Fruit fly (Drosophila melanogaster) whole organism, prepupa: ENCODE results near the gene CG2841.
A peak's percentile ranks its signal among the peaks of the same experiment; 100 is the strongest.

Experiments
- CG10631 ChIP-seq: fragments of 200-800 bp; sonication (Bioruptor generic); optimal IDR thresholded peaks from 2 replicates; lab custom pipeline; 2016; ENCODE audit warnings: missing biosample characterization, missing genetic modification characterization
- CG10669 ChIP-seq: fragments of 200-800 bp; sonication (Bioruptor generic); optimal IDR thresholded peaks from 3 replicates; lab custom pipeline; 2018; ENCODE audit warnings: missing biosample characterization, mild to moderate bottlenecking, missing genetic modification characterization, moderate library complexity
- CG11294 ChIP-seq: fragments of 200-800 bp; sonication (Bioruptor generic); IDR thresholded peaks from 2 replicates; pipeline ENCODE4 v1.3.6; 2022; ENCODE audit warnings: missing biosample characterization, missing genetic modification characterization
- CG11902 ChIP-seq: fragments of 200-800 bp; sonication (Bioruptor generic); optimal IDR thresholded peaks from 3 replicates; lab custom pipeline; 2016; ENCODE audit warnings: missing biosample characterization, missing genetic modification characterization
- CG15336 ChIP-seq: fragments of 200-800 bp; sonication (Bioruptor generic); IDR thresholded peaks from 2 replicates; pipeline ENCODE4 v1.3.6; 2022; ENCODE audit warnings: missing biosample characterization, missing genetic modification characterization
- CG1621 ChIP-seq: fragments of 200-800 bp; sonication (Bioruptor generic); optimal IDR thresholded peaks from 3 replicates; lab custom pipeline; 2018; ENCODE audit warnings: missing biosample characterization, mild to moderate bottlenecking, missing genetic modification characterization
- CG16779 ChIP-seq: fragments of 200-800 bp; sonication (Bioruptor generic); optimal IDR thresholded peaks from 3 replicates; lab custom pipeline; 2017; ENCODE audit warnings: missing biosample characterization, mild to moderate bottlenecking, missing genetic modification characterization
- CG3032 ChIP-seq: fragments of 200-800 bp; optimal IDR thresholded peaks from 2 replicates; lab custom pipeline; 2019; ENCODE audit warnings: missing biosample characterization, mild to moderate bottlenecking, missing genetic modification characterization, moderate library complexity
- CG32006 ChIP-seq: fragments of 200-800 bp; sonication (Bioruptor generic); optimal IDR thresholded peaks from 3 replicates; lab custom pipeline; 2017; ENCODE audit warnings: missing biosample characterization, mild to moderate bottlenecking, missing genetic modification characterization
- CG3919 ChIP-seq: fragments of 200-800 bp; sonication (Bioruptor generic); optimal IDR thresholded peaks from 3 replicates; lab custom pipeline; 2016; ENCODE audit warnings: missing biosample characterization, missing genetic modification characterization
- CG4318 ChIP-seq: fragments of 200-800 bp; sonication (Bioruptor generic); optimal IDR thresholded peaks from 3 replicates; lab custom pipeline; 2017; ENCODE audit warnings: missing biosample characterization, mild to moderate bottlenecking, missing genetic modification characterization
- CG6163 ChIP-seq: fragments of 200-800 bp; sonication (Bioruptor generic); IDR thresholded peaks from 3 replicates; pipeline ENCODE4 v1.3.6; 2022; ENCODE audit warnings: missing biosample characterization, missing genetic modification characterization
- CG6276 ChIP-seq: fragments of 200-800 bp; sonication (Bioruptor generic); optimal IDR thresholded peaks from 2 replicates; lab custom pipeline; 2017; ENCODE audit warnings: missing biosample characterization, mild to moderate bottlenecking, missing genetic modification characterization
- CG6808 ChIP-seq: fragments of 200-800 bp; sonication (Bioruptor generic); optimal IDR thresholded peaks from 3 replicates; lab custom pipeline; 2017; ENCODE audit warnings: missing biosample characterization, missing genetic modification characterization, mild to moderate bottlenecking, moderate library complexity, missing genetic modification reagents
- CG6854 ChIP-seq: fragments of 200-800 bp; sonication (Bioruptor generic); optimal IDR thresholded peaks from 2 replicates; lab custom pipeline; 2017; ENCODE audit warnings: missing biosample characterization, mild to moderate bottlenecking, missing genetic modification characterization
- CG7368 ChIP-seq: fragments of 200-800 bp; sonication (Bioruptor generic); optimal IDR thresholded peaks from 3 replicates; lab custom pipeline; 2016; ENCODE audit warnings: missing biosample characterization, missing genetic modification characterization
- CG8119 ChIP-seq: fragments of 200-800 bp; sonication (Bioruptor generic); IDR thresholded peaks from 3 replicates; pipeline ENCODE4 v1.3.6; 2022; ENCODE audit warnings: missing biosample characterization, missing genetic modification characterization
- CG8319 ChIP-seq: fragments of 200-800 bp; sonication (Bioruptor generic); optimal IDR thresholded peaks from 3 replicates; lab custom pipeline; 2016; ENCODE audit warnings: missing biosample characterization, missing genetic modification characterization
- CG9139 ChIP-seq: fragments of 200-800 bp; sonication (Bioruptor generic); optimal IDR thresholded peaks from 3 replicates; lab custom pipeline; 2017; ENCODE audit warnings: missing biosample characterization, mild to moderate bottlenecking, missing genetic modification characterization
- Eip75B ChIP-seq: fragments of 200-800 bp; sonication (Bioruptor generic); optimal IDR thresholded peaks from 3 replicates; lab custom pipeline; 2016; ENCODE audit warnings: missing biosample characterization, missing genetic modification characterization
- Eip93F ChIP-seq: fragments of 200-800 bp; sonication (Bioruptor generic); optimal IDR thresholded peaks from 2 replicates; lab custom pipeline; 2016; ENCODE audit warnings: missing biosample characterization, mild to moderate bottlenecking, missing genetic modification characterization
- Ets21C ChIP-seq: fragments of 200-800 bp; sonication (Bioruptor generic); optimal IDR thresholded peaks from 3 replicates; lab custom pipeline; 2016; ENCODE audit warnings: missing biosample characterization, missing genetic modification characterization
- Hr38 ChIP-seq: sonication (Bioruptor generic); optimal IDR thresholded peaks from 2 replicates; lab custom pipeline; 2016; ENCODE audit warnings: missing biosample characterization, missing genetic modification characterization
- Hr39 ChIP-seq: fragments of 200-800 bp; sonication (Bioruptor generic); optimal IDR thresholded peaks from 2 replicates; lab custom pipeline; 2016; ENCODE audit warnings: missing biosample characterization, missing genetic modification characterization
- Hr4 ChIP-seq: fragments of 200-800 bp; sonication (Bioruptor generic); optimal IDR thresholded peaks from 3 replicates; lab custom pipeline; 2016; ENCODE audit warnings: missing biosample characterization, missing genetic modification characterization
- Lpt ChIP-seq: fragments of 200-800 bp; sonication (Bioruptor generic); optimal IDR thresholded peaks from 3 replicates; lab custom pipeline; 2016; ENCODE audit warnings: missing biosample characterization, missing genetic modification characterization
- Met ChIP-seq: fragments of 200-800 bp; sonication (Bioruptor generic); optimal IDR thresholded peaks from 3 replicates; lab custom pipeline; 2016; ENCODE audit warnings: missing biosample characterization, missing genetic modification characterization
- OdsH ChIP-seq: fragments of 200-800 bp; sonication (Bioruptor generic); optimal IDR thresholded peaks from 3 replicates; lab custom pipeline; 2016; ENCODE audit warnings: missing biosample characterization, missing genetic modification characterization
- Sox102F ChIP-seq: fragments of 200-800 bp; sonication (Bioruptor generic); optimal IDR thresholded peaks from 2 replicates; lab custom pipeline; 2016; ENCODE audit warnings: missing biosample characterization, mild to moderate bottlenecking, missing genetic modification characterization
- Sox15 ChIP-seq: fragments of 200-800 bp; sonication (Bioruptor generic); optimal IDR thresholded peaks from 3 replicates; lab custom pipeline; 2016; ENCODE audit warnings: missing biosample characterization, missing genetic modification characterization
- achi ChIP-seq: fragments of 200-800 bp; sonication (Bioruptor generic); optimal IDR thresholded peaks from 3 replicates; lab custom pipeline; 2016; ENCODE audit warnings: missing biosample characterization, missing genetic modification characterization
- acj6 ChIP-seq: fragments of 200-800 bp; sonication (Bioruptor generic); optimal IDR thresholded peaks from 3 replicates; lab custom pipeline; 2016; ENCODE audit warnings: missing biosample characterization, missing genetic modification characterization
- cyc ChIP-seq: fragments of 200-800 bp; sonication (Bioruptor generic); optimal IDR thresholded peaks from 3 replicates; lab custom pipeline; 2016; ENCODE audit warnings: missing biosample characterization, missing genetic modification characterization
- dac ChIP-seq: fragments of 200-800 bp; sonication (Bioruptor generic); optimal IDR thresholded peaks from 2 replicates; lab custom pipeline; 2017; ENCODE audit warnings: missing biosample characterization, mild to moderate bottlenecking, missing genetic modification characterization
- dsx ChIP-seq: fragments of 200-800 bp; optimal IDR thresholded peaks from 3 replicates; lab custom pipeline; 2019; ENCODE audit warnings: missing biosample characterization, mild to moderate bottlenecking, missing genetic modification characterization, moderate library complexity; ENCODE audit not compliant: poor library complexity, severe bottlenecking
- eg ChIP-seq: fragments of 200-800 bp; sonication (Bioruptor generic); IDR thresholded peaks from 3 replicates; pipeline ENCODE4 v1.3.6; 2022; ENCODE audit warnings: missing biosample characterization, missing genetic modification characterization
- esn ChIP-seq: fragments of 200-800 bp; sonication (Bioruptor generic); optimal IDR thresholded peaks from 2 replicates; lab custom pipeline; 2016; ENCODE audit warnings: missing biosample characterization, mild to moderate bottlenecking, missing genetic modification characterization, moderate library complexity
- fd85E ChIP-seq: fragments of 200-800 bp; sonication (Bioruptor generic); optimal IDR thresholded peaks from 3 replicates; lab custom pipeline; 2016; ENCODE audit warnings: missing biosample characterization, missing genetic modification characterization
- lz ChIP-seq: fragments of 200-800 bp; sonication (Bioruptor generic); optimal IDR thresholded peaks from 3 replicates; lab custom pipeline; 2016; ENCODE audit warnings: missing biosample characterization, missing genetic modification characterization
- net ChIP-seq: fragments of 200-800 bp; sonication (Bioruptor generic); optimal IDR thresholded peaks from 3 replicates; lab custom pipeline; 2016; ENCODE audit warnings: missing biosample characterization, missing genetic modification characterization
- pdm3 ChIP-seq: fragments of 200-800 bp; sonication (Bioruptor generic); optimal IDR thresholded peaks from 3 replicates; lab custom pipeline; 2016; ENCODE audit warnings: missing biosample characterization, missing genetic modification characterization
- salr ChIP-seq, 2 experiments: fragments of 200-800 bp; sonication (Bioruptor generic); optimal IDR thresholded peaks; 3 replicates each; lab custom pipeline; 2016 to 2018; ENCODE audit warnings: missing biosample characterization in 2 of 2, missing genetic modification characterization in 2 of 2, mild to moderate bottlenecking in 1 of 2
- spab ChIP-seq: fragments of 200-800 bp; sonication (Bioruptor generic); optimal IDR thresholded peaks from 2 replicates; lab custom pipeline; 2017; ENCODE audit warnings: missing biosample characterization, mild to moderate bottlenecking, missing genetic modification characterization, missing genetic modification reagents
- ss ChIP-seq, 2 experiments: fragments of 200-800 bp; sonication (Bioruptor generic); optimal IDR thresholded peaks; 2 replicates in 1 of 2; 3 replicates in 1 of 2; lab custom pipeline; 2017 to 2018; ENCODE audit warnings: mild to moderate bottlenecking in 2 of 2, missing biosample characterization in 2 of 2, missing genetic modification characterization in 2 of 2, moderate library complexity in 1 of 2
- svp ChIP-seq: fragments of 200-800 bp; sonication (Bioruptor generic); peaks from one replicate; lab custom pipeline; 2016; ENCODE audit warnings: missing biosample characterization, missing genetic modification characterization
- topi ChIP-seq: fragments of 200-800 bp; sonication (Bioruptor generic); optimal IDR thresholded peaks from 3 replicates; lab custom pipeline; 2016; ENCODE audit warnings: missing biosample characterization, missing genetic modification characterization
- vri ChIP-seq: fragments of 200-800 bp; sonication (Bioruptor generic); optimal IDR thresholded peaks from 3 replicates; lab custom pipeline; 2016; ENCODE audit warnings: missing biosample characterization, mild to moderate bottlenecking, missing genetic modification characterization

Gene CG2841

DNA sequence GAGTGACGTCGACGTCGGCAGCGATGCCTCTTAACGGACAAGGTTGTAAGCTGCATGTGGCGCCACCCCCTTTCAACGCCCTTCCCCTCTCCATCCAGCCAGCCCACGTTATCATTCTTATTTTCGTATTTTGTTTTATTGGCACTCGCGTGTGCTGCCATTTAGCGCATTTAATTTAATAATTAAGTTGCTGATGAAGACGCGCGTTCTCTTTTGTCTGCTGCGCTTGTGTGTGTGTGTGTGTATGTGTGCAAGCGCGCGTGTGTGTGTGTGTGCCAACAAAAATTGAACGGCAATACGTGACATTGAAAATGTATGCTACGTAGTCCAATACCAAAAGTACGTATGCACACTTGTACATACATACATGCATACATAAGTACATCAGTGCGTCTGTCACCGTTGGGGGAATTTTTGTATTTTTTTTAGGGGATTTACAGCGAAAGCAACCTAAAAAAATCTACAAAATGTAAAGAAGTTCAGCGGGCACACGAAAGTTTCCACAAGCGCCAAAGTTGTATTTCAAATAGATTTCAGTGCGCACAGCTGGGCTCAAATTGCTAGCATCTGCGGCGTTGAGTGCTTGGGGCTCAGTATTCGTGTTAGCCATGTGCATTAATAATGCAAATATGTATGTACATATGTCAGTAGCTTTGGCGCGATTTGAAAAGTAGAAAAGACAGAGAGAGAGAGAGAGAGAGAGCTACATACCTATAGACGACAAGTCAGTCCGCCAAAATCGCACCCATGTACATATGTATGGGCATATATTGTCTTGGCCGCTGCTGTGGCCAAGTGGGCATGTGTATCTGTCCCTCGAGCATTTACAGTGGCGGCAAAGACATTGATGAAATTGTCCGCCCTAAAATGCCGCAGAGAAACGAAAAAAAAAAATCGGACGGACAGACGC, 64.3 kb downstream of the CG2841 start (continued):
- TF ChIP-seq CG16779 (tag; lab: Kevin White, UChicago): peak; percentile 2
- TF ChIP-seq CG6163: peak; percentile 80
- peak; percentile 64 for TF ChIP-seq cyc (GFP tag; lab: Kevin White, UChicago)
- TF ChIP-seq Hr4: peak; percentile 72
- TF ChIP-seq pdm3 (GFP tag; lab: Kevin White, UChicago): peak; percentile 73
- TF ChIP-seq Sox15 (GFP tag; lab: Kevin White, UChicago): peak; percentile 72
- TF ChIP-seq salr (GFP tag; optimal IDR thresholded peaks at IDR 0.05; lab: Kevin White, UChicago): peak; percentile 36 to 54
- peak; percentile 51; the same call in 1 of the 2 replicates for TF ChIP-seq CG11294 (GFP tag; lab: Robert Waterston, UW)
- TF ChIP-seq net: peak; percentile 73
- TF ChIP-seq esn (GFP tag; lab: Kevin White, UChicago): peak; percentile 74
- peak; percentile 65 for TF ChIP-seq CG4318 (GFP tag; lab: Kevin White, UChicago)
- TF ChIP-seq vri (GFP tag; lab: Kevin White, UChicago): no peak
- peak; percentile 58 for TF ChIP-seq CG3032 (tag; lab: Kevin White, UChicago)
- peak; percentile 74 for TF ChIP-seq Eip75B (GFP tag; lab: Kevin White, UChicago)
- peak; percentile 76 for TF ChIP-seq CG32006 (GFP tag; lab: Kevin White, UChicago)
- peak; percentile 63 for TF ChIP-seq achi (GFP tag; lab: Kevin White, UChicago)
- TF ChIP-seq Sox102F (GFP tag; lab: Kevin White, UChicago): peak; percentile 69
- no peak for TF ChIP-seq CG9139
- peak; percentile 80 for TF ChIP-seq lz (GFP tag; lab: Kevin White, UChicago)
- peak; percentile 64 for TF ChIP-seq CG10631 (GFP tag; lab: Kevin White, UChicago)
- TF ChIP-seq svp: peak; percentile 90
- TF ChIP-seq CG8319 (GFP tag; lab: Kevin White, UChicago): peak; percentile 49
- peak; percentile 68 for TF ChIP-seq CG6808 (GFP tag; lab: Kevin White, UChicago)
- TF ChIP-seq eg: peak; percentile 76
- no peak for TF ChIP-seq Hr38

DNA sequence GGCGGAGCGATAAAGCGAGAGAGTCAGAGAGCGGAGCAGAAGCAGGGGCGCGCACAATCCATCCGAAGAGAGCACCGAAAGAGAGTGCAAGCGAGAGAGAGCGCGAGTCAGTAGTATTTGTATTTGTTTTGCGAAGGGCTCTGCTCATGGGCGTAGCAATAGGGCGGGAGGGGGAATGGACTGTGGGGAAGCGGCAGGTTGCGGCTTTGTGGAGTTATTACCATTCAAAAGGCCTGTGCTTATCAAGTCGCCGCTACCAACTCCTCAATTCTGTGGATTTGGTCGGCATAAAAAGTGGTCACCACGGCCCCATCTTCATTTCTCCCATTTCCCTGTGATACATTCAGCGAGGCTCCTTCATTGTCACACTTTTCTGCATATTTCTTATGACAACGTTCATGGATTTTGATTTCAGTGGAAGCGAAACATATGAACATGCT, 65.1 kb downstream of the CG2841 start:
- TF ChIP-seq CG8119 (GFP tag; lab: Robert Waterston, UW): peak; percentile 47; the same call in 1 of the 3 replicates
- TF ChIP-seq spab: no peak
- no peak for TF ChIP-seq eg
- TF ChIP-seq topi (GFP tag; lab: Kevin White, UChicago): peak; percentile 43
- peak; percentile 65 for TF ChIP-seq CG7368 (GFP tag; lab: Kevin White, UChicago)
- peak; percentile 67 for TF ChIP-seq CG1621 (tag; lab: Kevin White, UChicago)
- TF ChIP-seq Hr4: no peak
- peak; percentile 36 for TF ChIP-seq dsx (GFP tag; lab: Kevin White, UChicago)
- TF ChIP-seq CG3919: peak; percentile 37
- TF ChIP-seq vri (GFP tag; lab: Kevin White, UChicago): no peak
- peak; percentile 70 for TF ChIP-seq achi (GFP tag; lab: Kevin White, UChicago)
- TF ChIP-seq net: peak; percentile 47
- TF ChIP-seq Hr39 (GFP tag; lab: Kevin White, UChicago): peak; percentile 71
- peak; percentile 63 for TF ChIP-seq Met (GFP tag; lab: Kevin White, UChicago)
- TF ChIP-seq ss (GFP tag; optimal IDR thresholded peaks at IDR 0.05; lab: Kevin White, UChicago): peak; percentile 7 to 59
- TF ChIP-seq CG6163: peak; percentile 63
- peak; percentile 40 for TF ChIP-seq dac (GFP tag; lab: Kevin White, UChicago)
- TF ChIP-seq Hr38: no peak
- peak; percentile 49 for TF ChIP-seq Ets21C (GFP tag; lab: Kevin White, UChicago)
- peak; percentile 76 for TF ChIP-seq acj6 (GFP tag; lab: Kevin White, UChicago)
- TF ChIP-seq CG6276 (GFP tag; lab: Kevin White, UChicago): peak; percentile 47
- TF ChIP-seq CG6808 (GFP tag; lab: Kevin White, UChicago): peak; percentile 56
- TF ChIP-seq Eip93F (GFP tag; lab: Kevin White, UChicago): no peak
- TF ChIP-seq CG11902 (GFP tag; lab: Kevin White, UChicago): peak; percentile 61
- peak; percentile 54 for TF ChIP-seq pdm3 (GFP tag; lab: Kevin White, UChicago)
- peak; percentile 73 for TF ChIP-seq OdsH (GFP tag; lab: Kevin White, UChicago)
- peak; percentile 45; the same call in 1 of the 2 replicates for TF ChIP-seq CG15336 (GFP tag; lab: Robert Waterston, UW)
- TF ChIP-seq Lpt: peak; percentile 38
- TF ChIP-seq fd85E (GFP tag; lab: Kevin White, UChicago): peak; percentile 56
- TF ChIP-seq CG3032 (tag; lab: Kevin White, UChicago): peak; percentile 67
- TF ChIP-seq CG10669 (GFP tag; lab: Kevin White, UChicago): peak; percentile 65
- no peak for TF ChIP-seq CG6854
